Worm (Caenorhabditis elegans) whole organism, mixed stage, embryonic: ENCODE measurements around the gene H03G16.6.

ENCODE experiments used
- ceh-83 ChIP-seq: fragments of 200-800 bp; sonication (Bioruptor generic); optimal IDR thresholded peaks from 2 replicates; lab custom pipeline; 2018; ENCODE audit warnings: mild to moderate bottlenecking, missing genetic modification characterization, missing compliant biosample characterization
- cnd-1 ChIP-seq: fragments of 200-800 bp; sonication (Bioruptor generic); optimal IDR thresholded peaks from 2 replicates; lab custom pipeline; 2018; ENCODE audit warnings: mild to moderate bottlenecking, missing genetic modification characterization, missing compliant biosample characterization
- nhr-28 ChIP-seq: fragments of 150-350 bp; optimal IDR thresholded peaks from 2 replicates; lab custom pipeline; 2014; ENCODE audit warnings: missing biosample characterization, missing genetic modification characterization
- unc-39 ChIP-seq: fragments of 150-350 bp; optimal IDR thresholded peaks from 2 replicates; lab custom pipeline; 2014; ENCODE audit warnings: missing biosample characterization, missing genetic modification characterization
- ztf-11 ChIP-seq: fragments of 150-350 bp; optimal IDR thresholded peaks from 2 replicates; lab custom pipeline; 2014; ENCODE audit warnings: missing biosample characterization, missing genetic modification characterization

DNA sequence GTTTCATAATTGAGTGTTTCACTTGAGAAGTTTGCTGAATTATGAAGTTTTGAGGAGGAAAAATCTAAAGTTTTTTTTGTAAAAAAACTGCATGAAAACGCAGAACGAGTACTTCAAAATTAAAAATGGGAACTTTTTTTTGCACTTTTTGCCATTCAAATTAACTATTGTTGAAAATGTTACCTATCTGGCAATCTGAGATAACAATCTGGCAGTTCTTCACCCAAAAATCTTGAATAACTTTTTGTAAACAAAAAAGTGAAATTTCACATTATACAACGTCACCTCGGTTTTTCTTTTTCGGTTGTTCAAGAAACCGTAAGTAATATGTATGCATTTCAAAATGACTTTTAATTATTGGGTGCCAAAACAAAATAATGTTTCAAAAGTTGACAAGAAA, 9.9 kb upstream of the H03G16.6 start:
- TF ChIP-seq cnd-1 (tag; lab: Kevin White, UChicago) (no peak), ztf-11 (tag; lab: Kevin White, UChicago) (no peak), nhr-28 (no peak), unc-39 (tag; lab: Kevin White, UChicago) (no peak), ceh-83 (no peak)
